Fruit fly (Drosophila melanogaster): Measurements from ENCODE around the gene CG44303.

CG44303 gene

dm6 chrX:6638123-6638522 lies 49.1 kb downstream of the CG44303 start:
- TF ChIP-seq CG4496 (GFP tag; IDR thresholded peaks at IDR 0.05): no peak
- no peak for TF ChIP-seq CG10348 (GFP tag; IDR thresholded peaks at IDR 0.05)
- TF ChIP-seq CG17806 (tag; optimal IDR thresholded peaks at IDR 0.05): no peak
- TF ChIP-seq rn (GFP tag; IDR thresholded peaks at IDR 0.05): no peak
- TF ChIP-seq CG15710 (tag; optimal IDR thresholded peaks at IDR 0.05): no peak
- no peak for TF ChIP-seq CG8301 (tag; optimal IDR thresholded peaks at IDR 0.05)
- TF ChIP-seq CG9948 (tag; optimal IDR thresholded peaks at IDR 0.05): no peak

All from whole organism, pupa.